Worm (Caenorhabditis elegans): Measurements from ENCODE around the gene cest-1.1.

Gene cest-1.1

DNA sequence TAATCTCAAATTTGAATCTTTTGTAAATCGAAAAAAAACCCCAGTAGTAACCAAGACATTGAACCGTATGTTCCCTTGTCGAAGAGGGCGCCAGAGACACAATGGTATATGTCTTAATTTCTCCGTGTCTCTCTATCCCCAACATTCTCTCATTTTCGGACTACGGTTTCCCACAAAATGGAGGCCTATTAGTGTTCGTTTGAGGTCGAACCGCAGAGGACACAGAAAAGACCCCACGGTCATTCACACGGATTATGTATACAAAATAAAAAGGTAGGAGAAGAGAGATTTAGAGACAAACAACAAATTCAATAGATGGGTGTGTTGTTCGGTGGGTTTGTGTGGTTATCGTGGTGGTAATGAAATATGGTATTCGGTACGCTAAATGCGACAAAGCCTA lies 15.6 kb downstream of the cest-1.1 start:
- TF ChIP-seq xbp-1 (tag; optimal IDR thresholded peaks at IDR 0.05) (no peak), nhr-85 (tag) (peak; percentile 53), elt-3 (tag; optimal IDR thresholded peaks at IDR 0.05) (no peak), snpc-4 (tag; optimal IDR thresholded peaks at IDR 0.05) (no peak), ceh-63 (GFP tag; optimal IDR thresholded peaks at IDR 0.05) (no peak), mep-1 (tag; optimal IDR thresholded peaks at IDR 0.05) (peak; percentile 27), blmp-1 (tag; optimal IDR thresholded peaks at IDR 0.05) (peak; percentile 29), lin-13 (GFP tag; optimal IDR thresholded peaks at IDR 0.05) (no peak), lin-14 (GFP tag; optimal IDR thresholded peaks at IDR 0.05) (peak; percentile 66), jun-1 (tag; optimal IDR thresholded peaks at IDR 0.05) (no peak), snu-23 (GFP tag; optimal IDR thresholded peaks at IDR 0.05) (no peak), isw-1 (GFP tag; IDR thresholded peaks at IDR 0.05) (no peak), alr-1 (tag; optimal IDR thresholded peaks at IDR 0.05; ENCODE audit: borderline replicate concordance) (no peak), unc-62 (GFP tag; optimal IDR thresholded peaks at IDR 0.05) (no peak)

DNA sequence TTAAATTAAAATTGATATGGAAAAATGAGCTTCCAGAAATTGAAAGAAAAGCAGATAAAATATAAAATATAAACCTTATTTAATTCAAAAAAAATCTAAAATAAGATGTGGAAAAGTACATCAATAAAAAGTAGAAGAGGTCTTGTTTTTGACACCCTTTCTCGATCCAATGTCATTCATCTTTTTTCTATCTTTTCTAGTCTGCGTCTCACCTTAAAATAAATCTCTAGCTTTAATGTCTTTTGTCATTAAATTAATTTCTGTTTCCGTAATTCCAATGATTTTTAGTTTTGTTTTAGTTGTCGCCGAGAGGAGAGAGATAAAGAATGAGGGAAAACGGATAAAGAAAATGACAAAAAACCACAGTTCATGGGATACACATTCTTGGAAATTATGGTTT lies 17.4 kb downstream of the cest-1.1 start:
- TF ChIP-seq nhr-84 (tag; optimal IDR thresholded peaks at IDR 0.05) (no peak), efl-1 (optimal IDR thresholded peaks at IDR 0.05) (no peak), efl-1 (GFP tag; optimal IDR thresholded peaks at IDR 0.05 in 1 of 2) (peak in 1 of 2 experiments; percentile 73), snu-23 (GFP tag; optimal IDR thresholded peaks at IDR 0.05) (peak; percentile 27), nhr-85 (tag) (peak; percentile 85), nhr-76 (tag; optimal IDR thresholded peaks at IDR 0.05) (no peak), lin-14 (GFP tag; optimal IDR thresholded peaks at IDR 0.05) (peak; percentile 76), blmp-1 (tag; optimal IDR thresholded peaks at IDR 0.05) (peak; percentile 41), mep-1 (tag; optimal IDR thresholded peaks at IDR 0.05) (peak; percentile 21), lsy-2 (tag; optimal IDR thresholded peaks at IDR 0.05) (peak in 1 of 2 experiments; percentile 34), nhr-71 (tag; optimal IDR thresholded peaks at IDR 0.05) (peak; percentile 28), elt-3 (tag; optimal IDR thresholded peaks at IDR 0.05) (peak in 1 of 6 experiments; percentile 32), egl-27 (tag; optimal IDR thresholded peaks at IDR 0.05) (no peak), Y116A8C.19 (tag; optimal IDR thresholded peaks at IDR 0.05; ENCODE audit: borderline replicate concordance) (no peak), fkh-8 (tag; optimal IDR thresholded peaks at IDR 0.05) (no peak)

DNA sequence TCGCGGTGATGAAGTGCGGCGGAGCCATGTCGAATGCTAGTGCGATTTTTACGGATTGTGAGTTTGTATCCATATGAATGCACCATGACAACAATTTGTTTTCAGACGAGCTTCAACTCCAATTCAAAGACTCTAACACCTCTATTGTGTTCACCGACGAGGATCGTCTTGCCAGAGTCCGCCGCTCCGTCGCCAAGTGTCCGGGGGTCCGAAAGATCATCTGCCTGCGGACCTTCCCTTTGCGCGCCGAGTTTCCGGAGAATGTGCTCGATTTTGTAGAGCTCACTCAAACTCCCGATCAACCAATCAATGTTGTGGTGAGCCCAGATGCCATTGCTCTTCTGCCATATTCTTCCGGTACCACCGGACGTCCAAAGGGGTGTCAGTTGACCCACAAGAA lies 19.4 kb downstream of the cest-1.1 start:
- TF ChIP-seq fos-1 (tag; optimal IDR thresholded peaks at IDR 0.05), result no peak
- TF ChIP-seq Y116A8C.19 (tag; optimal IDR thresholded peaks at IDR 0.05; ENCODE audit: borderline replicate concordance), result no peak
- TF ChIP-seq unc-86 (tag; optimal IDR thresholded peaks at IDR 0.05), result no peak
- no peak for TF ChIP-seq rnt-1 (tag; optimal IDR thresholded peaks at IDR 0.05)
- no peak for TF ChIP-seq xbp-1 (tag; optimal IDR thresholded peaks at IDR 0.05)
- no peak for TF ChIP-seq grh-1 (GFP tag; IDR thresholded peaks at IDR 0.05)
- no peak for TF ChIP-seq zag-1 (tag; optimal IDR thresholded peaks at IDR 0.05)
- no peak for TF ChIP-seq ceh-82 (tag; optimal IDR thresholded peaks at IDR 0.05)
- no peak for TF ChIP-seq ceh-88 (GFP tag; IDR thresholded peaks at IDR 0.05)

DNA sequence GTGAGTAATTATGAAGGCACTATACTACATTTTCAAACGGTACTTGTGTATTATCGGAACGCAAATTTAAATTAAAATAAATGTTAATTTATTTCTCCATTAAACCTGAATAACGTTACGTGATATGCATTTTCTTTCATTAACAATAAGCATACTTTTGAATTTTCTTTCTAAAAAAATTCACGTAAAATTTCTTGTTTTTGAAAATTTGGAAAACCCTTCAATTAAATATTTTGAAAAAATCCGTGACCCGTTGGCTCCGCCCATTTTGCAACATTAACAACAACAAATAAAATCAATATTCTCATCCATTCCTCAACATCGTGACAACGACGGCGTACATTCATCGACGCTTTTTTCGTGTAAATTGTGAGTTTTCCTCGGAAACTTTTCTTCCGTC lies 20.3 kb downstream of the cest-1.1 start, which contains the start of gene acs-10:
acs-10 (plus strand) TSS at position 301 of the 400 bp plus-strand sequence.
- TF ChIP-seq aly-2 (tag; optimal IDR thresholded peaks at IDR 0.05) (no peak), pag-3 (tag; optimal IDR thresholded peaks at IDR 0.05; ENCODE audit: borderline replicate concordance, insufficient read depth) (no peak), lin-13 (GFP tag; optimal IDR thresholded peaks at IDR 0.05) (no peak), hlh-4 (tag; optimal IDR thresholded peaks at IDR 0.05) (no peak), ceh-90 (tag; optimal IDR thresholded peaks at IDR 0.05) (no peak), lin-15B (tag; optimal IDR thresholded peaks at IDR 0.05) (no peak), ceh-88 (GFP tag; IDR thresholded peaks at IDR 0.05) (no peak), unc-98 (GFP tag; IDR thresholded peaks at IDR 0.05) (no peak), unc-30 (tag; optimal IDR thresholded peaks at IDR 0.05) (no peak)
